Worm (Caenorhabditis elegans): ENCODE data around the gene memi-1.

Gene memi-1

ce11 chrIV:4725478-4725920, 34.7 kb downstream of the memi-1 start (continued):
- TF ChIP-seq let-526 (GFP tag; IDR thresholded peaks at IDR 0.05) (peak; percentile 100), him-1 (tag; optimal IDR thresholded peaks at IDR 0.05) (peak; percentile 17), nhr-90 (tag; optimal IDR thresholded peaks at IDR 0.05) (peak; percentile 69), cebp-1 (GFP tag; IDR thresholded peaks at IDR 0.05) (peak; percentile 97), cebp-1 (tag; optimal IDR thresholded peaks at IDR 0.05) (peak; percentile 91), mel-28 (tag; optimal IDR thresholded peaks at IDR 0.05; ENCODE audit: borderline replicate concordance) (peak; percentile 12), lin-40 (tag; optimal IDR thresholded peaks at IDR 0.05) (peak; percentile 95), dox-1 (GFP tag; IDR thresholded peaks at IDR 0.05) (peak; percentile 100), Y53F4B.3 (GFP tag; IDR thresholded peaks at IDR 0.05) (peak; percentile 83), ztf-3 (GFP tag; optimal IDR thresholded peaks at IDR 0.05) (peak; percentile 62), Y67H2A.10 (GFP tag; conservative IDR thresholded peaks at IDR 0.05) (peak; percentile 97), chd-7 (tag; optimal IDR thresholded peaks at IDR 0.05) (peak; percentile 67), lsl-1 (GFP tag; optimal IDR thresholded peaks at IDR 0.05) (peak; percentile 70), B0019.2 (GFP tag; conservative IDR thresholded peaks at IDR 0.05) (peak; percentile 95), Y56A3A.18 (GFP tag; IDR thresholded peaks at IDR 0.05) (peak; percentile 99), B0261.1 (tag; optimal IDR thresholded peaks at IDR 0.05) (peak; percentile 19), pbrm-1 (GFP tag; IDR thresholded peaks at IDR 0.05) (peak; percentile 99), F22D6.2 (tag; optimal IDR thresholded peaks at IDR 0.05) (peak; percentile 88), athp-1 (tag; optimal IDR thresholded peaks at IDR 0.05) (peak; percentile 52), cebp-2 (GFP tag; IDR thresholded peaks at IDR 0.05) (peak; percentile 99), nfyb-1 (GFP tag; IDR thresholded peaks at IDR 0.05) (peak; percentile 99), repo-1 (tag; optimal IDR thresholded peaks at IDR 0.05) (peak; percentile 72), bed-2 (GFP tag; IDR thresholded peaks at IDR 0.05) (peak; percentile 100), T07F8.4 (tag; optimal IDR thresholded peaks at IDR 0.05) (peak; percentile 39), egl-18 (GFP tag; IDR thresholded peaks at IDR 0.05) (peak; percentile 100), ztf-6 (GFP tag; IDR thresholded peaks at IDR 0.05) (peak; percentile 99), madf-6 (GFP tag; IDR thresholded peaks at IDR 0.05) (peak; percentile 89), Y95B8A.8 (GFP tag; IDR thresholded peaks at IDR 0.05) (peak; percentile 99), rcor-1 (GFP tag; IDR thresholded peaks at IDR 0.05) (peak; percentile 99), hmg-1.2 (GFP tag; IDR thresholded peaks at IDR 0.05) (peak; percentile 100), atf-7 (tag; optimal IDR thresholded peaks at IDR 0.05) (peak; percentile 80), K12H6.12 (tag; optimal IDR thresholded peaks at IDR 0.05) (peak; percentile 75), ets-4 (GFP tag; optimal IDR thresholded peaks at IDR 0.05) (peak; percentile 23), sea-2 (GFP tag; IDR thresholded peaks at IDR 0.05) (peak; percentile 99), somi-1 (GFP tag; optimal IDR thresholded peaks at IDR 0.05) (peak; percentile 94), ztf-22 (GFP tag; optimal IDR thresholded peaks at IDR 0.05) (peak; percentile 33), hsf-1 (GFP tag; IDR thresholded peaks at IDR 0.05) (peak; percentile 95), let-607 (tag; optimal IDR thresholded peaks at IDR 0.05) (peak; percentile 24 to 95), ztf-28 (GFP tag; IDR thresholded peaks at IDR 0.05) (peak; percentile 99)

ce11 chrIV:4724562-4724961, 35.7 kb downstream of the memi-1 start, which contains the start of gene K08F11.1:
K08F11.1 (plus strand) TSS chrIV:4724862.
- TF ChIP-seq egl-18 (GFP tag; IDR thresholded peaks at IDR 0.05) (no peak), dpl-1 (GFP tag; optimal IDR thresholded peaks at IDR 0.05) (no peak), somi-1 (GFP tag; optimal IDR thresholded peaks at IDR 0.05) (no peak), ztf-3 (GFP tag; optimal IDR thresholded peaks at IDR 0.05) (no peak), ztf-18 (tag; optimal IDR thresholded peaks at IDR 0.05) (no peak), ztf-26 (tag; optimal IDR thresholded peaks at IDR 0.05) (no peak), efl-1 (GFP tag; optimal IDR thresholded peaks at IDR 0.05) (no peak), nfyb-1 (GFP tag; IDR thresholded peaks at IDR 0.05) (no peak), Y67H2A.10 (GFP tag; conservative IDR thresholded peaks at IDR 0.05) (no peak)

All from whole organism, young adult.